Worm (Caenorhabditis elegans) whole organism, young adult: ENCODE results near the gene vps-53.

Experiments used
- B0336.3 ChIP-seq: fragments of 200-800 bp; sonication (Bioruptor generic); IDR thresholded peaks from 2 replicates; pipeline ENCODE4 v1.3.6; 2022; ENCODE audit warnings: missing genetic modification characterization, missing compliant biosample characterization
- F10E7.11 ChIP-seq: sonication (generic microtip); optimal IDR thresholded peaks from 2 replicates; lab custom pipeline; 2017; ENCODE audit warnings: mild to moderate bottlenecking, missing genetic modification characterization, moderate library complexity, missing compliant biosample characterization
- F39B2.1 ChIP-seq: fragments of 200-800 bp; sonication (Bioruptor generic); IDR thresholded peaks from 2 replicates; pipeline ENCODE4 v1.3.6; 2022; ENCODE audit warnings: missing genetic modification reagents, missing genetic modification characterization, missing compliant biosample characterization
- F52B5.7 ChIP-seq: sonication (generic microtip); optimal IDR thresholded peaks from 2 replicates; lab custom pipeline; 2016; ENCODE audit warnings: mild to moderate bottlenecking, missing genetic modification characterization, missing compliant biosample characterization
- F55B11.4 ChIP-seq: sonication (generic microtip); optimal IDR thresholded peaks from 2 replicates; lab custom pipeline; 2016; ENCODE audit warnings: missing compliant biosample characterization, missing genetic modification characterization, borderline replicate concordance; ENCODE audit not compliant: insufficient read depth
- F57C9.4 ChIP-seq: sonication (generic microtip); optimal IDR thresholded peaks from 2 replicates; lab custom pipeline; 2017; ENCODE audit warnings: mild to moderate bottlenecking, missing genetic modification characterization, missing compliant biosample characterization
- Y53F4B.3 ChIP-seq: fragments of 200-800 bp; sonication (Bioruptor generic); IDR thresholded peaks from 2 replicates; pipeline ENCODE4 v1.3.6; 2022; ENCODE audit warnings: missing genetic modification reagents, missing genetic modification characterization, missing compliant biosample characterization
- Y79H2A.3 ChIP-seq: fragments of 200-800 bp; sonication (Bioruptor generic); conservative IDR thresholded peaks from 2 replicates; pipeline ENCODE4 v1.3.6; 2022; ENCODE audit warnings: missing genetic modification reagents, missing genetic modification characterization, missing compliant biosample characterization
- ama-1 ChIP-seq, 3 experiments: fragments of 150-350 bp in 1 of 3; sonication (generic microtip) in 2 of 3; optimal IDR thresholded peaks; 2 replicates each; lab custom pipeline; 2014 to 2018; ENCODE audit warnings: missing biosample characterization in 2 of 3, missing genetic modification characterization in 2 of 3, missing genetic modification reagents in 2 of 3
- attf-6 ChIP-seq: fragments of 200-800 bp; sonication (Bioruptor generic); IDR thresholded peaks from 2 replicates; pipeline ENCODE4 v1.3.6; 2022; ENCODE audit warnings: missing genetic modification reagents, missing genetic modification characterization, missing compliant biosample characterization
- bed-2 ChIP-seq: fragments of 200-800 bp; sonication (Bioruptor generic); IDR thresholded peaks from 2 replicates; pipeline ENCODE4 v1.3.6; 2022; ENCODE audit warnings: missing genetic modification reagents, missing genetic modification characterization, missing compliant biosample characterization
- cebp-1 ChIP-seq, 2 experiments: fragments of 200-800 bp in 1 of 2; sonication (Bioruptor generic) in 1 of 2; sonication (generic microtip) in 1 of 2; IDR thresholded peaks in 1 of 2; optimal IDR thresholded peaks in 1 of 2; 2 replicates each; pipeline versions ENCODE4 v1.3.6 to Lab custom; 2017 to 2022; ENCODE audit warnings: missing compliant biosample characterization in 2 of 2, missing genetic modification characterization in 2 of 2, mild to moderate bottlenecking in 1 of 2, missing genetic modification reagents in 1 of 2, moderate library complexity in 1 of 2
- ceh-40 ChIP-seq: fragments of 200-800 bp; sonication (Bioruptor generic); IDR thresholded peaks from 2 replicates; pipeline ENCODE4 v1.3.6; 2022; ENCODE audit warnings: missing genetic modification characterization, missing compliant biosample characterization
- chd-7 ChIP-seq: sonication (generic microtip); optimal IDR thresholded peaks from 2 replicates; lab custom pipeline; 2016; ENCODE audit warnings: mild to moderate bottlenecking, missing genetic modification characterization, moderate library complexity, missing compliant biosample characterization
- dox-1 ChIP-seq: fragments of 200-800 bp; sonication (Bioruptor generic); IDR thresholded peaks from 2 replicates; pipeline ENCODE4 v1.3.6; 2022; ENCODE audit warnings: missing genetic modification reagents, missing genetic modification characterization, missing compliant biosample characterization
- egl-44 ChIP-seq: fragments of 200-800 bp; sonication (Bioruptor generic); IDR thresholded peaks from 2 replicates; pipeline ENCODE4 v1.3.6; 2022; ENCODE audit warnings: missing genetic modification reagents, missing genetic modification characterization, missing compliant biosample characterization
- fkh-3 ChIP-seq: sonication (generic microtip); optimal IDR thresholded peaks from 2 replicates; lab custom pipeline; 2016; ENCODE audit warnings: mild to moderate bottlenecking, missing genetic modification characterization, missing compliant biosample characterization
- gei-17 ChIP-seq: fragments of 200-800 bp; sonication (Bioruptor generic); optimal IDR thresholded peaks from 2 replicates; lab custom pipeline; 2018; ENCODE audit warnings: mild to moderate bottlenecking, missing genetic modification characterization, missing compliant biosample characterization
- hmg-1.2 ChIP-seq: fragments of 200-800 bp; sonication (Bioruptor generic); IDR thresholded peaks from 2 replicates; pipeline ENCODE4 v1.3.6; 2022; ENCODE audit warnings: missing genetic modification reagents, missing genetic modification characterization, missing compliant biosample characterization
- hsf-1 ChIP-seq: fragments of 200-800 bp; sonication (Bioruptor generic); IDR thresholded peaks from 2 replicates; pipeline ENCODE4 v1.3.6; 2022; ENCODE audit warnings: missing genetic modification reagents, missing genetic modification characterization, missing compliant biosample characterization
- lag-1 ChIP-seq: fragments of 200-800 bp; sonication (Bioruptor generic); IDR thresholded peaks from 2 replicates; pipeline ENCODE4 v1.3.6; 2022; ENCODE audit warnings: missing genetic modification reagents, missing genetic modification characterization, missing compliant biosample characterization
- let-526 ChIP-seq: fragments of 200-800 bp; sonication (Bioruptor generic); IDR thresholded peaks from 2 replicates; pipeline ENCODE4 v1.3.6; 2022; ENCODE audit warnings: missing genetic modification reagents, missing genetic modification characterization, missing compliant biosample characterization
- let-607 ChIP-seq, 2 experiments: fragments of 200-800 bp in 1 of 2; sonication (Bioruptor generic) in 1 of 2; sonication (generic microtip) in 1 of 2; optimal IDR thresholded peaks; 2 replicates each; lab custom pipeline; 2016 to 2018; ENCODE audit warnings: mild to moderate bottlenecking in 2 of 2, missing compliant biosample characterization in 2 of 2, missing genetic modification characterization in 2 of 2, moderate library complexity in 2 of 2, missing genotype in 1 of 2
- lin-40 ChIP-seq: sonication (generic microtip); optimal IDR thresholded peaks from 2 replicates; lab custom pipeline; 2016; ENCODE audit warnings: missing genetic modification characterization, mild to moderate bottlenecking, missing compliant biosample characterization, missing genotype, missing genetic modification reagents
- madf-6 ChIP-seq: fragments of 200-800 bp; sonication (Bioruptor generic); IDR thresholded peaks from 2 replicates; pipeline ENCODE4 v1.3.6; 2022; ENCODE audit warnings: missing genetic modification reagents, missing genetic modification characterization, missing compliant biosample characterization
- mcd-1 ChIP-seq: fragments of 200-800 bp; sonication (Bioruptor generic); IDR thresholded peaks from 2 replicates; pipeline ENCODE4 v1.3.6; 2022; ENCODE audit warnings: missing genetic modification reagents, missing genetic modification characterization, missing compliant biosample characterization
- mxl-1 ChIP-seq: sonication (generic microtip); optimal IDR thresholded peaks from 2 replicates; lab custom pipeline; 2016; ENCODE audit warnings: missing genetic modification characterization, missing compliant biosample characterization
- nfya-1 ChIP-seq: sonication (generic microtip); optimal IDR thresholded peaks from 2 replicates; lab custom pipeline; 2017; ENCODE audit warnings: antibody characterized with exemption, missing compliant biosample characterization, missing genetic modification characterization, borderline replicate concordance; ENCODE audit not compliant: insufficient read depth
- nhr-179 ChIP-seq: sonication (generic microtip); optimal IDR thresholded peaks from 2 replicates; lab custom pipeline; 2016; ENCODE audit warnings: mild to moderate bottlenecking, missing genetic modification characterization, missing compliant biosample characterization
- nhr-27 ChIP-seq: fragments of 200-800 bp; sonication (Bioruptor generic); optimal IDR thresholded peaks from 2 replicates; lab custom pipeline; 2018; ENCODE audit warnings: mild to moderate bottlenecking, missing genetic modification characterization, moderate library complexity, missing compliant biosample characterization
- rcor-1 ChIP-seq: fragments of 200-800 bp; sonication (Bioruptor generic); IDR thresholded peaks from 2 replicates; pipeline ENCODE4 v1.3.6; 2022; ENCODE audit warnings: missing genetic modification reagents, missing genetic modification characterization, missing compliant biosample characterization
- rec-8 ChIP-seq, 2 experiments: sonication (generic microtip); optimal IDR thresholded peaks; 2 replicates each; lab custom pipeline; 2016; ENCODE audit warnings: mild to moderate bottlenecking in 2 of 2, missing genetic modification characterization in 2 of 2, missing genetic modification reagents in 2 of 2, missing genotype in 2 of 2, missing biosample characterization in 1 of 2, missing compliant biosample characterization in 1 of 2, moderate library complexity in 1 of 2
- snpc-1.3 ChIP-seq: sonication (generic microtip); optimal IDR thresholded peaks from 2 replicates; lab custom pipeline; 2017; ENCODE audit warnings: missing genetic modification characterization, mild to moderate bottlenecking, missing compliant biosample characterization, antibody characterized with exemption, moderate library complexity, missing genotype, missing genetic modification reagents; ENCODE audit not compliant: insufficient read depth
- snpc-4 ChIP-seq, 5 experiments: fragments of 150-350 bp in 1 of 5; sonication (generic microtip) in 4 of 5; optimal IDR thresholded peaks; 2 replicates each; lab custom pipeline; 2014 to 2018; ENCODE audit warnings: missing genetic modification characterization in 5 of 5, missing biosample characterization in 3 of 5, antibody characterized with exemption in 2 of 5, mild to moderate bottlenecking in 2 of 5, missing compliant biosample characterization in 2 of 5, missing genotype in 2 of 5, moderate library complexity in 2 of 5, missing genetic modification reagents in 1 of 5
- tbp1 ChIP-seq: fragments of 200-800 bp; sonication (Bioruptor generic); optimal IDR thresholded peaks from 2 replicates; lab custom pipeline; 2018; ENCODE audit warnings: mild to moderate bottlenecking, missing genetic modification characterization, missing compliant biosample characterization
- tlf-1 ChIP-seq: fragments of 200-800 bp; sonication (Bioruptor generic); optimal IDR thresholded peaks from 2 replicates; lab custom pipeline; 2018; ENCODE audit warnings: mild to moderate bottlenecking, missing genetic modification characterization, missing compliant biosample characterization
- unc-62 ChIP-seq: fragments of 150-350 bp; optimal IDR thresholded peaks from 2 replicates; lab custom pipeline; 2014; ENCODE audit warnings: missing biosample characterization, missing genetic modification reagents, missing genetic modification characterization
- xnd-1 ChIP-seq: sonication (generic microtip); optimal IDR thresholded peaks from 2 replicates; lab custom pipeline; 2016; ENCODE audit warnings: missing genotype, missing genetic modification reagents, missing genetic modification characterization, missing compliant biosample characterization
- ztf-28 ChIP-seq: fragments of 200-800 bp; sonication (Bioruptor generic); IDR thresholded peaks from 2 replicates; pipeline ENCODE4 v1.3.6; 2022; ENCODE audit warnings: missing genetic modification reagents, missing genetic modification characterization, missing compliant biosample characterization
- ztf-3 ChIP-seq: fragments of 200-800 bp; sonication (Bioruptor generic); optimal IDR thresholded peaks from 2 replicates; lab custom pipeline; 2018; ENCODE audit warnings: mild to moderate bottlenecking, missing genetic modification characterization, missing compliant biosample characterization

The vps-53 gene

ce11 chrIII:9731313-9731912 is 25.9 kb downstream of the vps-53 start:
- no peak for TF ChIP-seq ztf-3
- TF ChIP-seq nhr-27: no peak
- TF ChIP-seq gei-17 (GFP tag; lab: Kevin White, UChicago): no peak

- no peak for TF ChIP-seq tlf-1 (GFP tag; lab: Kevin White, UChicago)
- TF ChIP-seq hmg-1.2 (GFP tag; lab: Robert Waterston, UW): no peak
- no peak for TF ChIP-seq F55B11.4 (tag; lab: Kevin White, UChicago)
- TF ChIP-seq B0336.3 (GFP tag; lab: Robert Waterston, UW): no peak
- TF ChIP-seq cebp-1 (GFP tag; IDR thresholded peaks at IDR 0.05; lab: Robert Waterston, UW): no peak
- TF ChIP-seq cebp-1 (tag; optimal IDR thresholded peaks at IDR 0.05; lab: Kevin White, UChicago): no peak
- TF ChIP-seq F10E7.11: no peak
- no peak for TF ChIP-seq rec-8 (tag; optimal IDR thresholded peaks at IDR 0.05; lab: Kevin White, UChicago)
- no peak for TF ChIP-seq ama-1 (optimal IDR thresholded peaks at IDR 0.05; lab: Kevin White, UChicago)
- no peak for TF ChIP-seq ama-1 (GFP tag; optimal IDR thresholded peaks at IDR 0.05; lab: Kevin White, UChicago)
- TF ChIP-seq rcor-1 (GFP tag; lab: Robert Waterston, UW): no peak
- no peak for TF ChIP-seq lin-40 (tag; lab: Kevin White, UChicago)
- no peak for TF ChIP-seq snpc-1.3 (tag; lab: Kevin White, UChicago)
- TF ChIP-seq nfya-1 (tag; lab: Kevin White, UChicago): no peak
- no peak for TF ChIP-seq egl-44 (GFP tag; lab: Robert Waterston, UW)
- no peak for TF ChIP-seq hsf-1 (GFP tag; lab: Robert Waterston, UW)
- no peak for TF ChIP-seq nhr-27
- no peak for TF ChIP-seq madf-6 (GFP tag; lab: Robert Waterston, UW)
These were observed 26.9 kb downstream of the vps-53 start for ce11 chrIII:9730407-9730806.

- no peak for TF ChIP-seq snpc-4 (GFP tag; optimal IDR thresholded peaks at IDR 0.05; lab: Kevin White, UChicago)
- no peak for TF ChIP-seq snpc-4 (tag; optimal IDR thresholded peaks at IDR 0.05; lab: Kevin White, UChicago)
- no peak for TF ChIP-seq F52B5.7 (tag; lab: Kevin White, UChicago)
- TF ChIP-seq tbp1 (GFP tag; lab: Kevin White, UChicago): no peak
- TF ChIP-seq xnd-1 (tag; lab: Kevin White, UChicago): no peak
- TF ChIP-seq gei-17 (GFP tag; lab: Kevin White, UChicago): no peak
These were observed 29.9 kb downstream of the vps-53 start, which contains the start of gene C07A9.12 for ce11 chrIII:9727439-9727838. Gene C07A9.12, minus strand, starts transcription at chrIII:9727539.

- TF ChIP-seq dox-1 (GFP tag; lab: Robert Waterston, UW) (no peak), F57C9.4 (no peak), fkh-3 (no peak), let-607 (tag; optimal IDR thresholded peaks at IDR 0.05; lab: Kevin White, UChicago) (no peak), Y79H2A.3 (GFP tag; lab: Robert Waterston, UW) (no peak), rcor-1 (GFP tag; lab: Robert Waterston, UW) (no peak), mxl-1 (tag; lab: Kevin White, UChicago) (no peak), Y53F4B.3 (GFP tag; lab: Robert Waterston, UW) (no peak), let-526 (no peak), nhr-179 (no peak), bed-2 (GFP tag; lab: Robert Waterston, UW) (no peak), hsf-1 (GFP tag; lab: Robert Waterston, UW) (no peak), mcd-1 (GFP tag; lab: Robert Waterston, UW) (no peak), chd-7 (tag; lab: Kevin White, UChicago) (no peak), attf-6 (GFP tag; lab: Robert Waterston, UW) (no peak), lag-1 (GFP tag; lab: Robert Waterston, UW) (no peak), ceh-40 (GFP tag; lab: Robert Waterston, UW) (no peak), F39B2.1 (no peak), unc-62 (no peak), ztf-28 (GFP tag; lab: Robert Waterston, UW) (no peak)
These were observed 32.2 kb downstream of the vps-53 start, which contains the start of gene clec-162 for ce11 chrIII:9725114-9725513. Gene clec-162, minus strand, starts transcription at chrIII:9725214.
